Worm (Caenorhabditis elegans) whole organism, L4 larva: ENCODE data around the gene lin-52.

Experiments used
- aha-1 ChIP-seq: fragments of 150-350 bp; peaks from one replicate; lab custom pipeline; 2014; ENCODE audit warnings: missing biosample characterization, missing genetic modification characterization
- dmd-8 ChIP-seq: fragments of 200-800 bp; sonication (Bioruptor generic); IDR thresholded peaks from 2 replicates; pipeline ENCODE4 v1.3.6; 2022; ENCODE audit warnings: missing genetic modification characterization, missing compliant biosample characterization
- dpl-1 ChIP-seq: fragments of 150-350 bp; optimal IDR thresholded peaks from 2 replicates; lab custom pipeline; 2014; ENCODE audit warnings: missing biosample characterization, missing genetic modification reagents, missing genetic modification characterization
- jun-1 ChIP-seq: fragments of 150-350 bp; optimal IDR thresholded peaks from 2 replicates; lab custom pipeline; 2014; ENCODE audit warnings: missing biosample characterization, missing genetic modification reagents, missing genetic modification characterization
- lin-15B ChIP-seq: fragments of 150-350 bp; sonication (generic microtip); optimal IDR thresholded peaks from 3 replicates; lab custom pipeline; 2014; ENCODE audit warnings: missing biosample characterization, missing genetic modification characterization
- lin-38 ChIP-seq: fragments of 200-800 bp; sonication (Bioruptor generic); IDR thresholded peaks from 2 replicates; pipeline ENCODE4 v1.3.6; 2022; ENCODE audit warnings: missing genetic modification reagents, missing genetic modification characterization, missing compliant biosample characterization
- mes-2 ChIP-seq: sonication (generic microtip); optimal IDR thresholded peaks from 2 replicates; lab custom pipeline; 2016; ENCODE audit warnings: missing genotype, mild to moderate bottlenecking, missing genetic modification characterization, missing compliant biosample characterization; ENCODE audit not compliant: poor library complexity, severe bottlenecking
- tra-1 ChIP-seq: fragments of 200-800 bp; sonication (Bioruptor generic); IDR thresholded peaks from 2 replicates; pipeline ENCODE4 v1.3.6; 2022; ENCODE audit warnings: missing genetic modification reagents, missing genetic modification characterization, missing compliant biosample characterization
- unc-130 ChIP-seq: sonication (generic microtip); optimal IDR thresholded peaks from 2 replicates; lab custom pipeline; 2016; ENCODE audit warnings: missing genetic modification reagents, missing genetic modification characterization, missing compliant biosample characterization

lin-52 gene

ce11 chrIII:9775916-9776315, 48.6 kb downstream of the lin-52 start:
- TF ChIP-seq mes-2 (tag; lab: Kevin White, UChicago): peak; percentile 73
- TF ChIP-seq dmd-8 (GFP tag; lab: Robert Waterston, UW): no peak
- peak; percentile 79 for TF ChIP-seq aha-1 (tag; lab: Kevin White, UChicago)
- no peak for TF ChIP-seq lin-15B (tag; lab: Kevin White, UChicago)
- no peak for TF ChIP-seq jun-1 (tag; lab: Kevin White, UChicago)
- peak; percentile 82 for TF ChIP-seq lin-38
- no peak for TF ChIP-seq tra-1 (GFP tag; lab: Robert Waterston, UW)
- peak; percentile 54 for TF ChIP-seq dpl-1 (GFP tag; lab: Kevin White, UChicago)
- TF ChIP-seq unc-130: peak; percentile 38
